Fruit fly (Drosophila melanogaster) whole organism, embryonic: ENCODE measurements around the gene CG32686.

Experiments used
- Aef1 ChIP-seq: fragments of 200-800 bp; sonication (Bioruptor generic); IDR thresholded peaks from 3 replicates; pipeline ENCODE4 v1.3.6; 2022; ENCODE audit warnings: missing biosample characterization, missing genetic modification characterization
- CG10147 ChIP-seq: fragments of 200-800 bp; sonication (Bioruptor generic); optimal IDR thresholded peaks from 2 replicates; lab custom pipeline; 2019; ENCODE audit warnings: missing biosample characterization, mild to moderate bottlenecking, missing genetic modification characterization, moderate library complexity
- CG10979 ChIP-seq: fragments of 200-800 bp; sonication (Bioruptor generic); optimal IDR thresholded peaks from 2 replicates; lab custom pipeline; 2018; ENCODE audit warnings: missing biosample characterization, mild to moderate bottlenecking, missing genetic modification characterization, moderate library complexity
- CG11093 ChIP-seq: fragments of 200-800 bp; sonication (Bioruptor generic); IDR thresholded peaks from 3 replicates; pipeline ENCODE4 v1.3.6; 2022; ENCODE audit warnings: missing biosample characterization, missing genetic modification characterization
- CG11456 ChIP-seq: fragments of 200-800 bp; sonication (Bioruptor generic); IDR thresholded peaks from 3 replicates; pipeline ENCODE4 v1.3.6; 2022; ENCODE audit warnings: missing biosample characterization, missing genetic modification characterization
- CG11504 ChIP-seq: fragments of 200-800 bp; sonication (Bioruptor generic); optimal IDR thresholded peaks from 3 replicates; lab custom pipeline; 2019; ENCODE audit warnings: missing biosample characterization, mild to moderate bottlenecking, missing genetic modification characterization, moderate library complexity
- CG12744 ChIP-seq: fragments of 200-800 bp; sonication (Bioruptor generic); optimal IDR thresholded peaks from 2 replicates; lab custom pipeline; 2016; ENCODE audit warnings: missing biosample characterization, missing genetic modification characterization
- CG13287 ChIP-seq: fragments of 200-800 bp; sonication (Bioruptor generic); IDR thresholded peaks from 2 replicates; pipeline ENCODE4 v1.3.6; 2022; ENCODE audit warnings: missing biosample characterization, missing genetic modification characterization; ENCODE audit not compliant: partially characterized antibody
- CG13775 ChIP-seq: fragments of 200-800 bp; sonication (Bioruptor generic); optimal IDR thresholded peaks from 3 replicates; lab custom pipeline; 2017; ENCODE audit warnings: missing biosample characterization, mild to moderate bottlenecking, missing genetic modification characterization
- CG14050 ChIP-seq: fragments of 200-800 bp; sonication (Bioruptor generic); IDR thresholded peaks from 3 replicates; pipeline ENCODE4 v1.3.6; 2022; ENCODE audit warnings: missing biosample characterization, missing genetic modification characterization
- CG14710 ChIP-seq: fragments of 200-800 bp; sonication (Bioruptor generic); optimal IDR thresholded peaks from 3 replicates; lab custom pipeline; 2019; ENCODE audit warnings: missing biosample characterization, mild to moderate bottlenecking, missing genetic modification characterization, moderate library complexity
- CG15601 ChIP-seq: fragments of 200-800 bp; sonication (Bioruptor generic); optimal IDR thresholded peaks from 3 replicates; lab custom pipeline; 2019; ENCODE audit warnings: missing biosample characterization, mild to moderate bottlenecking, missing genetic modification characterization, moderate library complexity
- CG3281 ChIP-seq: fragments of 200-800 bp; sonication (Bioruptor generic); optimal IDR thresholded peaks from 3 replicates; lab custom pipeline; 2017; ENCODE audit warnings: missing biosample characterization, mild to moderate bottlenecking, missing genetic modification characterization
- CG42726 ChIP-seq: fragments of 200-800 bp; sonication (Bioruptor generic); IDR thresholded peaks from 2 replicates; pipeline ENCODE4 v1.3.6; 2022; ENCODE audit warnings: missing biosample characterization, missing genetic modification characterization; ENCODE audit not compliant: partially characterized antibody
- CG4707 ChIP-seq: fragments of 200-800 bp; sonication (Bioruptor generic); optimal IDR thresholded peaks from 2 replicates; lab custom pipeline; 2018; ENCODE audit warnings: missing biosample characterization, mild to moderate bottlenecking, missing genetic modification characterization, moderate library complexity
- CG4730 ChIP-seq: fragments of 200-800 bp; sonication (Bioruptor generic); IDR thresholded peaks from 2 replicates; pipeline ENCODE4 v1.3.6; 2022; ENCODE audit warnings: missing biosample characterization, missing genetic modification characterization
- CG6254 ChIP-seq: fragments of 200-800 bp; sonication (Bioruptor generic); optimal IDR thresholded peaks from 3 replicates; lab custom pipeline; 2017; ENCODE audit warnings: mild to moderate bottlenecking, missing biosample characterization, missing genetic modification reagents, missing genetic modification characterization
- CG6765 ChIP-seq: fragments of 200-800 bp; sonication (Bioruptor generic); optimal IDR thresholded peaks from 3 replicates; lab custom pipeline; 2017; ENCODE audit warnings: missing biosample characterization, mild to moderate bottlenecking, missing genetic modification characterization
- CG8290 ChIP-seq, 3 experiments: fragments of 200-800 bp; sonication (Bioruptor generic); optimal IDR thresholded peaks; 2 replicates each; lab custom pipeline; 2016 to 2019; ENCODE audit warnings: missing biosample characterization in 3 of 3, missing genetic modification characterization in 3 of 3, mild to moderate bottlenecking in 2 of 3, moderate library complexity in 1 of 3
- CoRest ChIP-seq: fragments of 200-800 bp; sonication (Bioruptor generic); optimal IDR thresholded peaks from 3 replicates; lab custom pipeline; 2018; ENCODE audit warnings: missing biosample characterization, mild to moderate bottlenecking, missing genetic modification characterization, moderate library complexity
- CrebB ChIP-seq: fragments of 200-800 bp; sonication (Bioruptor generic); optimal IDR thresholded peaks from 3 replicates; lab custom pipeline; 2018; ENCODE audit warnings: missing biosample characterization, mild to moderate bottlenecking, missing genetic modification characterization
- Dbx ChIP-seq: fragments of 200-800 bp; sonication (Bioruptor generic); IDR thresholded peaks from 3 replicates; pipeline ENCODE4 v1.3.6; 2022; ENCODE audit warnings: missing biosample characterization, missing genetic modification characterization
- Dip2 ChIP-seq: fragments of 200-800 bp; sonication (Bioruptor generic); IDR thresholded peaks from 2 replicates; pipeline ENCODE4 v1.3.6; 2022; ENCODE audit warnings: missing biosample characterization, missing genetic modification characterization
- ERR ChIP-seq: fragments of 200-800 bp; sonication (Bioruptor generic); optimal IDR thresholded peaks from 2 replicates; lab custom pipeline; 2016; ENCODE audit warnings: missing biosample characterization, missing genetic modification characterization
- HHEX ChIP-seq: fragments of 200-800 bp; sonication (Bioruptor generic); optimal IDR thresholded peaks from 3 replicates; lab custom pipeline; 2017; ENCODE audit warnings: missing biosample characterization, mild to moderate bottlenecking, missing genetic modification characterization, missing genetic modification reagents
- HmgZ ChIP-seq: fragments of 200-800 bp; sonication (Bioruptor generic); optimal IDR thresholded peaks from 2 replicates; lab custom pipeline; 2018; ENCODE audit warnings: missing biosample characterization, mild to moderate bottlenecking, missing genetic modification characterization
- Hmr ChIP-seq: fragments of 200-800 bp; sonication (Bioruptor generic); optimal IDR thresholded peaks from 3 replicates; lab custom pipeline; 2017; ENCODE audit warnings: mild to moderate bottlenecking, missing biosample characterization, missing genetic modification reagents, missing genetic modification characterization
- Jarid2 ChIP-seq: fragments of 200-800 bp; sonication (Bioruptor generic); optimal IDR thresholded peaks from 3 replicates; lab custom pipeline; 2017; ENCODE audit warnings: mild to moderate bottlenecking, missing biosample characterization, missing genetic modification reagents, missing genetic modification characterization
- MBD-R2 ChIP-seq: fragments of 200-800 bp; sonication (Bioruptor generic); IDR thresholded peaks from 2 replicates; pipeline ENCODE4 v1.3.6; 2022; ENCODE audit warnings: missing biosample characterization, missing genetic modification characterization
- MESR4 ChIP-seq: fragments of 200-800 bp; sonication (Bioruptor generic); optimal IDR thresholded peaks from 2 replicates; lab custom pipeline; 2018; ENCODE audit warnings: missing biosample characterization, mild to moderate bottlenecking, missing genetic modification characterization, moderate library complexity
- Rx ChIP-seq: fragments of 200-800 bp; sonication (Bioruptor generic); IDR thresholded peaks from 2 replicates; pipeline ENCODE4 v1.3.6; 2022; ENCODE audit warnings: missing biosample characterization, missing genetic modification characterization
- amos ChIP-seq: fragments of 200-800 bp; sonication (Bioruptor generic); IDR thresholded peaks from 2 replicates; pipeline ENCODE4 v1.3.6; 2022; ENCODE audit warnings: missing biosample characterization, missing genetic modification characterization; ENCODE audit not compliant: partially characterized antibody
- chinmo ChIP-seq: fragments of 200-800 bp; sonication (Bioruptor generic); IDR thresholded peaks from 4 replicates; pipeline ENCODE4 v1.3.6; 2022; ENCODE audit warnings: missing biosample characterization, missing genetic modification characterization; ENCODE audit not compliant: partially characterized antibody
- ftz-f1 ChIP-seq: fragments of 200-800 bp; sonication (Bioruptor generic); optimal IDR thresholded peaks from 2 replicates; lab custom pipeline; 2016; ENCODE audit warnings: missing biosample characterization, missing genetic modification characterization
- gro ChIP-seq: fragments of 200-800 bp; sonication (Bioruptor generic); optimal IDR thresholded peaks from 2 replicates; lab custom pipeline; 2016; ENCODE audit warnings: missing biosample characterization, missing genetic modification characterization
- her ChIP-seq: fragments of 200-800 bp; sonication (Bioruptor generic); optimal IDR thresholded peaks from 2 replicates; lab custom pipeline; 2016; ENCODE audit warnings: missing biosample characterization, missing genetic modification characterization
- kah ChIP-seq: fragments of 200-800 bp; sonication (Bioruptor generic); optimal IDR thresholded peaks from 2 replicates; lab custom pipeline; 2018; ENCODE audit warnings: missing biosample characterization, mild to moderate bottlenecking, missing genetic modification characterization
- klu ChIP-seq: fragments of 200-800 bp; sonication (Bioruptor generic); IDR thresholded peaks from 2 replicates; pipeline ENCODE4 v1.3.6; 2022; ENCODE audit warnings: missing biosample characterization, missing genetic modification characterization
- lab ChIP-seq: fragments of 200-800 bp; sonication (Bioruptor generic); optimal IDR thresholded peaks from 3 replicates; lab custom pipeline; 2017; ENCODE audit warnings: missing biosample characterization, missing genetic modification characterization, mild to moderate bottlenecking, moderate library complexity, missing genetic modification reagents
- lilli ChIP-seq: fragments of 200-800 bp; sonication (Bioruptor generic); optimal IDR thresholded peaks from 3 replicates; lab custom pipeline; 2016; ENCODE audit warnings: missing biosample characterization, missing genetic modification characterization
- pb ChIP-seq: fragments of 200-800 bp; sonication (Bioruptor generic); optimal IDR thresholded peaks from 3 replicates; lab custom pipeline; 2016; ENCODE audit warnings: missing biosample characterization, missing genetic modification characterization
- pita ChIP-seq: fragments of 200-800 bp; sonication (Bioruptor generic); optimal IDR thresholded peaks from 2 replicates; lab custom pipeline; 2017; ENCODE audit warnings: missing biosample characterization, mild to moderate bottlenecking, missing genetic modification characterization
- pzg ChIP-seq: fragments of 200-800 bp; sonication (Bioruptor generic); optimal IDR thresholded peaks from 3 replicates; lab custom pipeline; 2018; ENCODE audit warnings: missing biosample characterization, mild to moderate bottlenecking, missing genetic modification characterization, moderate library complexity
- sens ChIP-seq: fragments of 200-800 bp; sonication (Bioruptor generic); peaks from one replicate; lab custom pipeline; 2016; ENCODE audit warnings: missing biosample characterization, missing genetic modification characterization
- sug ChIP-seq: fragments of 200-800 bp; optimal IDR thresholded peaks from 2 replicates; lab custom pipeline; 2019; ENCODE audit warnings: missing biosample characterization, mild to moderate bottlenecking, missing genetic modification characterization, moderate library complexity
- tap ChIP-seq: fragments of 200-800 bp; optimal IDR thresholded peaks from 3 replicates; lab custom pipeline; 2019; ENCODE audit warnings: missing biosample characterization, mild to moderate bottlenecking, missing genetic modification characterization, moderate library complexity
- ttk ChIP-seq: fragments of 200-800 bp; sonication (Bioruptor generic); IDR thresholded peaks from 2 replicates; pipeline ENCODE4 v2.1.2; 2022; ENCODE audit warnings: missing biosample characterization, missing genetic modification characterization
- twi ChIP-seq: fragments of 200-800 bp; optimal IDR thresholded peaks from 2 replicates; lab custom pipeline; 2019; ENCODE audit warnings: missing biosample characterization, mild to moderate bottlenecking, missing genetic modification characterization, moderate library complexity

The CG32686 gene

dm6 chrX:10329659-10330289 is 45.3 kb downstream of the CG32686 start, which contains the start of gene Gip (continued):
- TF ChIP-seq kah (GFP tag; lab: Kevin White, UChicago) = no peak
- no peak for TF ChIP-seq CG14710
- TF ChIP-seq tap (tag; lab: Kevin White, UChicago) = no peak
- peak; percentile 35 for TF ChIP-seq gro (GFP tag; lab: Kevin White, UChicago)
- TF ChIP-seq sug (tag; lab: Kevin White, UChicago) = peak; percentile 87
- no peak for TF ChIP-seq CG10147 (GFP tag; lab: Kevin White, UChicago)
- TF ChIP-seq Dip2 (GFP tag; lab: Robert Waterston, UW) = no peak
- peak; percentile 24 for TF ChIP-seq CG11504 (tag; lab: Kevin White, UChicago)
- TF ChIP-seq Rx (GFP tag; lab: Robert Waterston, UW) = no peak
- no peak for TF ChIP-seq CG12744 (GFP tag; lab: Kevin White, UChicago)
- 0 out of 2 replicates have a peak, but pooled peaks have one; percentile 22 for TF ChIP-seq MBD-R2 (GFP tag; lab: Robert Waterston, UW)
- TF ChIP-seq Aef1 = no peak
- peak; percentile 2 for TF ChIP-seq pita (GFP tag; lab: Kevin White, UChicago)
- TF ChIP-seq chinmo (GFP tag; lab: Robert Waterston, UW) = 0 out of 4 replicates have a peak, but pooled peaks have one; percentile 22
- TF ChIP-seq CG6254 (GFP tag; lab: Kevin White, UChicago) = no peak
- TF ChIP-seq ftz-f1 (GFP tag; lab: Kevin White, UChicago) = peak; percentile 55
- no peak for TF ChIP-seq CG11093 (GFP tag; lab: Robert Waterston, UW)
- peak; percentile 26 for TF ChIP-seq lilli (GFP tag; lab: Kevin White, UChicago)
- peak; percentile 10 for TF ChIP-seq pzg (GFP tag; lab: Kevin White, UChicago)
- no peak for TF ChIP-seq CG4730 (GFP tag; lab: Robert Waterston, UW)
- TF ChIP-seq twi (tag; lab: Kevin White, UChicago) = no peak
- TF ChIP-seq HmgZ (tag; lab: Kevin White, UChicago) = peak; percentile 19
- peak; percentile 27; the same call in 1 of the 2 replicates for TF ChIP-seq CG13287 (GFP tag; lab: Robert Waterston, UW)
- TF ChIP-seq sens (GFP tag; lab: Kevin White, UChicago) = peak; percentile 81
- TF ChIP-seq CG13775 (GFP tag; lab: Kevin White, UChicago) = no peak
- TF ChIP-seq lab (GFP tag; lab: Kevin White, UChicago) = peak; percentile 2
- peak; percentile 22 for TF ChIP-seq MESR4 (GFP tag; lab: Kevin White, UChicago)
- no peak for TF ChIP-seq CG15601 (tag; lab: Kevin White, UChicago)
- TF ChIP-seq ERR (GFP tag; lab: Kevin White, UChicago) = peak; percentile 14
- TF ChIP-seq CG14050 = no peak
- peak; percentile 33; the same call in 1 of the 2 replicates for TF ChIP-seq amos
- no peak for TF ChIP-seq CG8290 (GFP tag; optimal IDR thresholded peaks at IDR 0.05; lab: Kevin White, UChicago)
- TF ChIP-seq CG8290 (tag; optimal IDR thresholded peaks at IDR 0.05; lab: Kevin White, UChicago) = peak in 1 of 2 experiments; percentile 65
- peak; percentile 35; the same call in 1 of the 2 replicates for TF ChIP-seq CG42726
- TF ChIP-seq CG11456 = no peak
- peak; percentile 17 for TF ChIP-seq HHEX (GFP tag; lab: Kevin White, UChicago)
- TF ChIP-seq ttk (GFP tag; lab: Robert Waterston, UW) = no peak
- TF ChIP-seq CoRest (tag; lab: Kevin White, UChicago) = no peak
- peak; percentile 33 for TF ChIP-seq CrebB (tag; lab: Kevin White, UChicago)
- TF ChIP-seq CG3281 = peak; percentile 13
- TF ChIP-seq pb (GFP tag; lab: Kevin White, UChicago) = no peak
- no peak for TF ChIP-seq CG4707
- TF ChIP-seq CG6765 (GFP tag; lab: Kevin White, UChicago) = peak; percentile 30
- no peak for TF ChIP-seq klu (GFP tag; lab: Robert Waterston, UW)
- peak; percentile 12 for TF ChIP-seq her
- peak; percentile 76 for TF ChIP-seq Jarid2 (GFP tag; lab: Kevin White, UChicago)
- TF ChIP-seq Dbx = peak; percentile 60; the same call in 1 of the 3 replicates
- peak; percentile 24 for TF ChIP-seq Hmr
- peak; percentile 72 for TF ChIP-seq CG10979 (tag; lab: Kevin White, UChicago)
